Worm (Caenorhabditis elegans) whole organism, L1 larva: Measurements from ENCODE around the gene C23G10.10.

ENCODE experiments used
- F16B12.6 ChIP-seq: fragments of 150-350 bp; optimal IDR thresholded peaks from 2 replicates; lab custom pipeline; 2014; ENCODE audit warnings: missing biosample characterization, missing genetic modification characterization
- Y116A8C.19 ChIP-seq: sonication (generic microtip); optimal IDR thresholded peaks from 2 replicates; lab custom pipeline; 2016; ENCODE audit warnings: missing compliant biosample characterization, missing genetic modification characterization, borderline replicate concordance
- alr-1 ChIP-seq: fragments of 200-800 bp; sonication (Bioruptor generic); optimal IDR thresholded peaks from 2 replicates; lab custom pipeline; 2018; ENCODE audit warnings: borderline replicate concordance, mild to moderate bottlenecking, missing genetic modification characterization, missing compliant biosample characterization
- aly-2 ChIP-seq: fragments of 150-350 bp; optimal IDR thresholded peaks from 2 replicates; lab custom pipeline; 2014; ENCODE audit warnings: missing biosample characterization, missing genetic modification characterization
- blmp-1 ChIP-seq: fragments of 150-350 bp; optimal IDR thresholded peaks from 2 replicates; lab custom pipeline; 2014; ENCODE audit warnings: missing biosample characterization, missing genetic modification characterization
- ceh-63 ChIP-seq: fragments of 200-800 bp; sonication (Bioruptor generic); optimal IDR thresholded peaks from 2 replicates; lab custom pipeline; 2018; ENCODE audit warnings: mild to moderate bottlenecking, missing genetic modification characterization, missing compliant biosample characterization
- ceh-82 ChIP-seq, 3 experiments: fragments of 150-350 bp in 1 of 3; sonication (generic microtip) in 2 of 3; optimal IDR thresholded peaks; 2 replicates each; lab custom pipeline; 2014 to 2017; ENCODE audit warnings: missing biosample characterization in 3 of 3, missing genetic modification characterization in 3 of 3
- ceh-88 ChIP-seq: fragments of 200-800 bp; sonication (Bioruptor generic); IDR thresholded peaks from 2 replicates; pipeline ENCODE4 v1.3.6; 2022; ENCODE audit warnings: missing genetic modification characterization, missing compliant biosample characterization
- ces-1 ChIP-seq: fragments of 150-350 bp; optimal IDR thresholded peaks from 2 replicates; lab custom pipeline; 2014; ENCODE audit warnings: missing biosample characterization, missing genetic modification reagents, missing genetic modification characterization
- efl-1 ChIP-seq, 4 experiments: fragments of 150-350 bp; optimal IDR thresholded peaks in 3 of 4; peaks in 1 of 4; 1 replicate in 1 of 4; 2 replicates in 3 of 4; lab custom pipeline; 2014; ENCODE audit warnings: missing biosample characterization in 2 of 4, missing genetic modification characterization in 2 of 4, missing genetic modification reagents in 2 of 4
- efl-3 ChIP-seq: fragments of 200-800 bp; sonication (Bioruptor generic); optimal IDR thresholded peaks from 2 replicates; lab custom pipeline; 2018; ENCODE audit warnings: mild to moderate bottlenecking, missing genetic modification characterization, missing compliant biosample characterization
- elt-2 ChIP-seq: sonication (generic microtip); optimal IDR thresholded peaks from 2 replicates; lab custom pipeline; 2016; ENCODE audit warnings: missing genetic modification characterization, mild to moderate bottlenecking, inconsistent platforms, missing compliant biosample characterization, missing genetic modification reagents
- fkh-10 ChIP-seq: sonication (generic microtip); optimal IDR thresholded peaks from 2 replicates; lab custom pipeline; 2017; ENCODE audit warnings: missing biosample characterization, missing genetic modification reagents, missing genetic modification characterization
- fkh-8 ChIP-seq: sonication (generic microtip); optimal IDR thresholded peaks from 2 replicates; lab custom pipeline; 2016; ENCODE audit warnings: mild to moderate bottlenecking, missing genetic modification characterization, missing compliant biosample characterization
- grh-1 ChIP-seq: fragments of 200-800 bp; sonication (Bioruptor generic); IDR thresholded peaks from 2 replicates; pipeline ENCODE4 v1.3.6; 2022; ENCODE audit warnings: missing genetic modification reagents, missing genetic modification characterization, missing compliant biosample characterization
- hlh-17 ChIP-seq: fragments of 200-800 bp; sonication (Bioruptor generic); optimal IDR thresholded peaks from 2 replicates; lab custom pipeline; 2018; ENCODE audit warnings: missing genetic modification characterization, mild to moderate bottlenecking, missing compliant biosample characterization, moderate library complexity, borderline replicate concordance
- hpl-2 ChIP-seq: fragments of 150-350 bp; optimal IDR thresholded peaks from 2 replicates; lab custom pipeline; 2014; ENCODE audit warnings: missing biosample characterization, missing genetic modification reagents, missing genetic modification characterization
- irx-1 ChIP-seq: sonication (generic microtip); optimal IDR thresholded peaks from 2 replicates; lab custom pipeline; 2016; ENCODE audit warnings: missing genetic modification characterization, missing compliant biosample characterization
- isw-1 ChIP-seq: fragments of 200-800 bp; sonication (Bioruptor generic); IDR thresholded peaks from 2 replicates; pipeline ENCODE4 v1.3.6; 2022; ENCODE audit warnings: missing genetic modification characterization, missing compliant biosample characterization
- lin-13 ChIP-seq: fragments of 150-350 bp; optimal IDR thresholded peaks from 2 replicates; lab custom pipeline; 2014; ENCODE audit warnings: missing biosample characterization, missing genetic modification reagents, missing genetic modification characterization
- lin-14 ChIP-seq: fragments of 200-800 bp; sonication (Bioruptor generic); optimal IDR thresholded peaks from 2 replicates; lab custom pipeline; 2018; ENCODE audit warnings: mild to moderate bottlenecking, missing genetic modification characterization, moderate library complexity, missing compliant biosample characterization
- lin-15B ChIP-seq: fragments of 150-350 bp; sonication (generic microtip); optimal IDR thresholded peaks from 3 replicates; lab custom pipeline; 2014; ENCODE audit warnings: missing biosample characterization, missing genetic modification characterization
- lin-39 ChIP-seq: fragments of 150-350 bp; optimal IDR thresholded peaks from 2 replicates; lab custom pipeline; 2014; ENCODE audit warnings: missing biosample characterization, missing genetic modification reagents, missing genetic modification characterization
- mab-9 ChIP-seq: fragments of 200-800 bp; sonication (Bioruptor generic); IDR thresholded peaks from 2 replicates; pipeline ENCODE4 v1.3.6; 2022; ENCODE audit warnings: missing genetic modification reagents, missing genetic modification characterization, missing compliant biosample characterization
- mdl-1 ChIP-seq, 2 experiments: fragments of 150-350 bp; optimal IDR thresholded peaks; 2 replicates each; lab custom pipeline; 2014 to 2017; ENCODE audit warnings: missing biosample characterization in 2 of 2, missing genetic modification characterization in 2 of 2, inconsistent platforms in 1 of 2
- mef-2 ChIP-seq: fragments of 150-350 bp; optimal IDR thresholded peaks from 2 replicates; lab custom pipeline; 2014; ENCODE audit warnings: missing biosample characterization, missing genetic modification characterization
- nhr-12 ChIP-seq: sonication (generic microtip); optimal IDR thresholded peaks from 2 replicates; lab custom pipeline; 2017; ENCODE audit warnings: missing biosample characterization, missing genetic modification characterization
- nhr-20 ChIP-seq: sonication (generic microtip); optimal IDR thresholded peaks from 2 replicates; lab custom pipeline; 2016; ENCODE audit warnings: mild to moderate bottlenecking, missing genetic modification characterization, missing compliant biosample characterization
- nhr-28 ChIP-seq: fragments of 150-350 bp; optimal IDR thresholded peaks from 2 replicates; lab custom pipeline; 2014; ENCODE audit warnings: missing biosample characterization, missing genetic modification characterization
- nhr-47 ChIP-seq: sonication (generic microtip); optimal IDR thresholded peaks from 2 replicates; lab custom pipeline; 2016; ENCODE audit warnings: mild to moderate bottlenecking, missing genetic modification characterization, moderate library complexity, missing compliant biosample characterization
- nhr-71 ChIP-seq: sonication (generic microtip); optimal IDR thresholded peaks from 2 replicates; lab custom pipeline; 2016; ENCODE audit warnings: mild to moderate bottlenecking, missing genetic modification characterization, moderate library complexity, missing compliant biosample characterization
- nhr-77 ChIP-seq: fragments of 150-350 bp; optimal IDR thresholded peaks from 2 replicates; lab custom pipeline; 2014; ENCODE audit warnings: missing biosample characterization, missing genetic modification characterization
- nhr-85 ChIP-seq: sonication (generic microtip); peaks from one replicate; lab custom pipeline; 2016; ENCODE audit warnings: missing genetic modification characterization, inconsistent platforms, missing compliant biosample characterization
- nhr-90 ChIP-seq: sonication (generic microtip); optimal IDR thresholded peaks from 2 replicates; lab custom pipeline; 2016; ENCODE audit warnings: mild to moderate bottlenecking, missing genetic modification characterization, missing compliant biosample characterization; ENCODE audit not compliant: poor library complexity
- pag-3 ChIP-seq: sonication (generic microtip); optimal IDR thresholded peaks from 2 replicates; lab custom pipeline; 2017; ENCODE audit warnings: missing genetic modification characterization, mild to moderate bottlenecking, missing compliant biosample characterization, antibody characterized with exemption, borderline replicate concordance; ENCODE audit not compliant: insufficient read depth
- pax-3 ChIP-seq: fragments of 200-800 bp; sonication (Bioruptor generic); optimal IDR thresholded peaks from 2 replicates; lab custom pipeline; 2018; ENCODE audit warnings: mild to moderate bottlenecking, missing genetic modification characterization, moderate library complexity, missing compliant biosample characterization
- pqm-1 ChIP-seq: sonication (generic microtip); optimal IDR thresholded peaks from 3 replicates; lab custom pipeline; 2017; ENCODE audit warnings: missing biosample characterization, missing genetic modification characterization
- skn-1 ChIP-seq: fragments of 150-350 bp; optimal IDR thresholded peaks from 2 replicates; lab custom pipeline; 2014; ENCODE audit warnings: missing biosample characterization, missing genetic modification characterization
- snpc-4 ChIP-seq: fragments of 150-350 bp; optimal IDR thresholded peaks from 2 replicates; lab custom pipeline; 2014; ENCODE audit warnings: missing biosample characterization, missing genetic modification characterization
- sptf-1 ChIP-seq: fragments of 150-350 bp; optimal IDR thresholded peaks from 2 replicates; lab custom pipeline; 2014; ENCODE audit warnings: missing biosample characterization, missing genetic modification characterization
- sup-37 ChIP-seq: fragments of 200-800 bp; sonication (Bioruptor generic); optimal IDR thresholded peaks from 2 replicates; lab custom pipeline; 2018; ENCODE audit warnings: mild to moderate bottlenecking, missing genetic modification characterization, missing compliant biosample characterization
- swsn-7 ChIP-seq: sonication (generic microtip); optimal IDR thresholded peaks from 2 replicates; lab custom pipeline; 2016; ENCODE audit warnings: missing genetic modification characterization, missing compliant biosample characterization
- tbx-2 ChIP-seq: sonication (generic microtip); optimal IDR thresholded peaks from 2 replicates; lab custom pipeline; 2016; ENCODE audit warnings: missing genetic modification characterization, missing compliant biosample characterization
- tlp-1 ChIP-seq: fragments of 150-350 bp; optimal IDR thresholded peaks from 2 replicates; lab custom pipeline; 2014; ENCODE audit warnings: missing biosample characterization, missing genetic modification characterization
- unc-62 ChIP-seq: fragments of 150-350 bp; optimal IDR thresholded peaks from 2 replicates; lab custom pipeline; 2014; ENCODE audit warnings: missing biosample characterization, missing genetic modification reagents, missing genetic modification characterization
- unc-86 ChIP-seq: sonication (generic microtip); optimal IDR thresholded peaks from 2 replicates; lab custom pipeline; 2016; ENCODE audit warnings: missing genetic modification characterization, missing compliant biosample characterization
- unc-98 ChIP-seq: fragments of 200-800 bp; sonication (Bioruptor generic); IDR thresholded peaks from 2 replicates; pipeline ENCODE4 v1.3.6; 2022; ENCODE audit warnings: missing genetic modification characterization, missing compliant biosample characterization
- vab-15 ChIP-seq: sonication (generic microtip); optimal IDR thresholded peaks from 2 replicates; lab custom pipeline; 2017; ENCODE audit warnings: missing genotype, mild to moderate bottlenecking, missing genetic modification characterization, missing compliant biosample characterization
- zag-1 ChIP-seq: fragments of 150-350 bp; optimal IDR thresholded peaks from 2 replicates; lab custom pipeline; 2014; ENCODE audit warnings: missing biosample characterization, missing genetic modification characterization
- ztf-11 ChIP-seq, 2 experiments: sonication (generic microtip); optimal IDR thresholded peaks; 2 replicates each; lab custom pipeline; 2016 to 2017; ENCODE audit warnings: missing genetic modification characterization in 2 of 2, missing biosample characterization in 1 of 2, missing compliant biosample characterization in 1 of 2
- ztf-4 ChIP-seq: fragments of 150-350 bp; optimal IDR thresholded peaks from 2 replicates; lab custom pipeline; 2014; ENCODE audit warnings: missing biosample characterization, missing genetic modification characterization

The C23G10.10 gene

ce11 chrIII:6206161-6206853, 7.5 kb downstream of the C23G10.10 start, which contains the start of the genes sna-3 and rps-3 (continued):
- TF ChIP-seq ztf-4 (tag; lab: Kevin White, UChicago) (peak; percentile 7), mab-9 (no peak), snpc-4 (tag; lab: Kevin White, UChicago) (peak; percentile 27), blmp-1 (tag; lab: Kevin White, UChicago) (peak; percentile 71), nhr-71 (tag; lab: Kevin White, UChicago) (peak; percentile 83), pag-3 (tag; lab: Kevin White, UChicago) (no peak), skn-1 (tag; lab: Kevin White, UChicago) (peak; percentile 76), grh-1 (GFP tag; lab: Robert Waterston, UW) (0 out of 2 replicates have a peak, but pooled peaks have one; percentile 27), aly-2 (tag; lab: Kevin White, UChicago) (peak; percentile 29), tbx-2 (tag; lab: Kevin White, UChicago) (peak; percentile 63), hpl-2 (GFP tag; lab: Kevin White, UChicago) (peak; percentile 27), mdl-1 (tag; optimal IDR thresholded peaks at IDR 0.05; lab: Kevin White, UChicago) (peak in 1 of 2 experiments; percentile 69), isw-1 (GFP tag; lab: Robert Waterston, UW) (peak; percentile 60), nhr-90 (peak; percentile 57), efl-3 (GFP tag; lab: Kevin White, UChicago) (no peak), ceh-63 (no peak), efl-1 (optimal IDR thresholded peaks at IDR 0.05; lab: Kevin White, UChicago) (peak; percentile 82 to 88), efl-1 (GFP tag; optimal IDR thresholded peaks at IDR 0.05 in 1 of 2; lab: Kevin White, UChicago) (peak; percentile 73 to 96), alr-1 (no peak), hlh-17 (GFP tag; lab: Kevin White, UChicago) (no peak), ztf-11 (tag; optimal IDR thresholded peaks at IDR 0.05; lab: Kevin White, UChicago) (peak in 1 of 2 experiments; percentile 41), pqm-1 (tag; lab: Kevin White, UChicago) (no peak), fkh-10 (GFP tag; lab: Kevin White, UChicago) (no peak), nhr-20 (tag; lab: Kevin White, UChicago) (peak; percentile 62), sptf-1 (tag; lab: Kevin White, UChicago) (no peak), swsn-7 (tag; lab: Kevin White, UChicago) (peak; percentile 51), lin-13 (GFP tag; lab: Kevin White, UChicago) (peak; percentile 65), pax-3 (tag; lab: Kevin White, UChicago) (no peak), nhr-28 (no peak), ceh-88 (no peak), sup-37 (no peak), lin-14 (peak; percentile 70), Y116A8C.19 (no peak), nhr-77 (tag; lab: Kevin White, UChicago) (peak; percentile 70), tlp-1 (no peak), mef-2 (no peak), unc-62 (GFP tag; lab: Kevin White, UChicago) (no peak), lin-15B (peak; percentile 68), F16B12.6 (peak; percentile 54), nhr-85 (tag; lab: Kevin White, UChicago) (peak; percentile 75), unc-98 (GFP tag; lab: Robert Waterston, UW) (no peak), nhr-47 (tag; lab: Kevin White, UChicago) (peak; percentile 72), elt-2 (no peak), nhr-12 (tag; lab: Kevin White, UChicago) (no peak), ceh-82 (tag; optimal IDR thresholded peaks at IDR 0.05; lab: Kevin White, UChicago) (peak; percentile 60 to 80 (median 61)), vab-15 (tag; lab: Kevin White, UChicago) (peak; percentile 44), zag-1 (tag; lab: Kevin White, UChicago) (no peak), irx-1 (tag; lab: Kevin White, UChicago) (peak; percentile 40), unc-86 (peak; percentile 52), ces-1 (no peak), fkh-8 (peak; percentile 66), lin-39 (tag; lab: Kevin White, UChicago) (peak; percentile 23)
